Fruit fly (Drosophila melanogaster): ENCODE measurements around the gene TTLL4B.

dm6 chr2L:3862437-3863041 lies at the start of gene TTLL4B:
- TF ChIP-seq Blimp-1 (GFP tag; optimal IDR thresholded peaks at IDR 0.05) (no peak), CG8319 (GFP tag; optimal IDR thresholded peaks at IDR 0.05) (no peak), Hr38 (GFP tag; optimal IDR thresholded peaks at IDR 0.05) (no peak), acj6 (GFP tag; optimal IDR thresholded peaks at IDR 0.05) (no peak), CG8119 (GFP tag; IDR thresholded peaks at IDR 0.05) (no peak), CG6792 (GFP tag; optimal IDR thresholded peaks at IDR 0.05) (no peak), Eip78C (GFP tag) (no peak), achi (GFP tag; optimal IDR thresholded peaks at IDR 0.05) (no peak), OdsH (GFP tag; optimal IDR thresholded peaks at IDR 0.05) (no peak)
